Worm (Caenorhabditis elegans): ENCODE data around the gene Y37E11B.2.

Gene Y37E11B.2

DNA sequence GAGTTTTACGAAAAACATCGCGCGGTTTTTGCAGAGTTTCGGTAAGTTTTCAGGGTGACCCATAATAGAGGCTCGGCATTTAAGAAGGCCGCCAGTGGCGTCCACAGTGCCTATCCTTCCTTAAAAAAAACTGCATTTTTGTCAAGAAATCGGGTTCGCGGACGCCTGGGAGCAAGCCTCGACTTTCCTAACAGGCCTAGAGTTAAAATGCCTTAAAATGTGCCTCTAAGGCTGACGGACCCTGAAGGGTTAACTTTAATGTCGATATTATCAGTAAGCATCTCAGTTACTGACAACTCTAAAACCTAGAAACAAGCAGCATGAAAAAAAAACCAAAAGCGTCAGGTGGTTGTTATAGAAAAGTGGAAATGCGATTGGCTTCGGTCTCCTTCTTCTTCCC, 19.1 kb upstream of the Y37E11B.2 start:
- no peak for TF ChIP-seq ZK546.5 (tag; optimal IDR thresholded peaks at IDR 0.05)
- no peak for TF ChIP-seq sem-4 (tag; optimal IDR thresholded peaks at IDR 0.05)
- TF ChIP-seq lin-39 (tag; optimal IDR thresholded peaks at IDR 0.05) = no peak
- TF ChIP-seq egl-27 (tag; optimal IDR thresholded peaks at IDR 0.05) = no peak
- TF ChIP-seq elt-1 (tag; optimal IDR thresholded peaks at IDR 0.05) = no peak
- no peak for TF ChIP-seq R02D3.7 (tag; optimal IDR thresholded peaks at IDR 0.05)
- TF ChIP-seq nhr-10 (tag; optimal IDR thresholded peaks at IDR 0.05) = no peak

DNA sequence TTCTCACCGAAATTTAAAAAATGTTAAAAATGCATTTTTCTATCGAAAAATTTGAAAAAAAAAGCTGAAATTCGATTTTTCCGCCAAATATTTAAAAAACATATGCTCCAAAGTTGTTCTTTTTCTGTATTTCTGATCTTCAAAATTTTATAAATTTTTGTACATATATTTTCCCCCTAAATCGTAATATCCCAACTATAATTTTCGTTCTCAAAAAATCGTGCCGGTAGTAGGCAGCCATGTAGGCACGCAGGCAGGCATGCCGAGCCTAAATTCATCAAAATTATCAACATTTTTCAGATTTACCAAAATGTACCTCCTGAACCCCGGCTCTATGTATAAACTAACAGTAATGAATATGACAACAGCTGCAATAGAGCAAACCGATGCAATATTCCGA, 13.4 kb upstream of the Y37E11B.2 start, which contains the start of gene sre-5:
Gene sre-5 (plus strand): TSS at position 301 of the 400 bp plus-strand sequence.
- TF ChIP-seq mab-5 (tag; optimal IDR thresholded peaks at IDR 0.05) = no peak
- TF ChIP-seq alr-1 (tag; optimal IDR thresholded peaks at IDR 0.05) = no peak
- no peak for TF ChIP-seq nhr-237 (tag; optimal IDR thresholded peaks at IDR 0.05)
- no peak for TF ChIP-seq nhr-21 (tag; optimal IDR thresholded peaks at IDR 0.05)
- TF ChIP-seq skn-1 (tag; optimal IDR thresholded peaks at IDR 0.05) = no peak
- no peak for TF ChIP-seq dmd-4 (tag; optimal IDR thresholded peaks at IDR 0.05)

ce11 chrIV:3568608-3569007, 9.6 kb upstream of the Y37E11B.2 start, which contains the start of gene otpl-1:
Gene otpl-1, plus strand, starts transcription at chrIV:3568979.
- TF ChIP-seq nhr-21 (tag; optimal IDR thresholded peaks at IDR 0.05) (no peak), snpc-4 (tag; optimal IDR thresholded peaks at IDR 0.05) (peak; percentile 26)

DNA sequence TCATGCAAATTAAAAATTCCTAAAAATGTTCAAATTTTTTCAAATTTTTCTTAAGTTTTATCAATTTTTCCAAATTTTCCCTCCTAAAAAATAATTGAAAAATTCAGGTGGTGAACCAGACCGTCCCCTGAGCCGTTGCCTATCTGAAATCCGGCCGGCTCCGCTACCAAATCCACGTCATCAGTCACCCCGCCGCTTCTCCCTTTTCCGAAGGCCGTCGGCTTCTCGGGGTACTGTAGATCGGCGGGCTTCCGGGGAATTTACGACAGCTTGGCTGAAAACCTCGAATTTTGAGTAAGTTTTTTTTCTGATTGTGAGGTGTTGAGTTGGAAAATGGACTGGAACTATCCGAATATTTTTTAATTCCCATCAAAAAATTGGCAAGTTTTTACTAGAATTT, 7.6 kb upstream of the Y37E11B.2 start:
- TF ChIP-seq lin-13 (GFP tag; optimal IDR thresholded peaks at IDR 0.05) = no peak
- no peak for TF ChIP-seq dmd-4 (tag; optimal IDR thresholded peaks at IDR 0.05)
- TF ChIP-seq unc-55 (GFP tag; optimal IDR thresholded peaks at IDR 0.05) = no peak
- no peak for TF ChIP-seq zag-1 (tag; optimal IDR thresholded peaks at IDR 0.05)
- TF ChIP-seq fos-1 (tag; optimal IDR thresholded peaks at IDR 0.05) = no peak
- TF ChIP-seq sma-9 (GFP tag; optimal IDR thresholded peaks at IDR 0.05) = no peak
- no peak for TF ChIP-seq sma-9 (tag; optimal IDR thresholded peaks at IDR 0.05)
- no peak for TF ChIP-seq ceh-82 (tag; optimal IDR thresholded peaks at IDR 0.05)
- no peak for TF ChIP-seq ceh-16 (tag; optimal IDR thresholded peaks at IDR 0.05)
- TF ChIP-seq crh-2 (tag; optimal IDR thresholded peaks at IDR 0.05) = no peak
- no peak for TF ChIP-seq nhr-21 (tag; optimal IDR thresholded peaks at IDR 0.05)

- TF ChIP-seq unc-62 (GFP tag; optimal IDR thresholded peaks at IDR 0.05) = no peak
- no peak for TF ChIP-seq unc-39 (tag; optimal IDR thresholded peaks at IDR 0.05)
- no peak for TF ChIP-seq skn-1 (tag; optimal IDR thresholded peaks at IDR 0.05)
- no peak for TF ChIP-seq nhr-23 (tag; optimal IDR thresholded peaks at IDR 0.05)
- no peak for TF ChIP-seq nhr-11 (tag; optimal IDR thresholded peaks at IDR 0.05)
- no peak for TF ChIP-seq ceh-82 (tag; optimal IDR thresholded peaks at IDR 0.05)
- TF ChIP-seq F13H6.1 (tag; optimal IDR thresholded peaks at IDR 0.05) = no peak
- no peak for TF ChIP-seq sma-9 (GFP tag; optimal IDR thresholded peaks at IDR 0.05)
- TF ChIP-seq sma-9 (tag; optimal IDR thresholded peaks at IDR 0.05) = no peak
- no peak for TF ChIP-seq nhr-12 (tag; optimal IDR thresholded peaks at IDR 0.05)
- TF ChIP-seq C34F6.9 (tag; optimal IDR thresholded peaks at IDR 0.05) = no peak
- TF ChIP-seq nhr-77 (tag; optimal IDR thresholded peaks at IDR 0.05) = no peak
- TF ChIP-seq crh-2 (tag; optimal IDR thresholded peaks at IDR 0.05) = no peak
- no peak for TF ChIP-seq sem-4 (tag; optimal IDR thresholded peaks at IDR 0.05)
- no peak for TF ChIP-seq ZK546.5 (tag; optimal IDR thresholded peaks at IDR 0.05)
- no peak for TF ChIP-seq unc-55 (GFP tag; optimal IDR thresholded peaks at IDR 0.05)
- no peak for TF ChIP-seq nhr-21 (tag; optimal IDR thresholded peaks at IDR 0.05)
- no peak for TF ChIP-seq zag-1 (tag; optimal IDR thresholded peaks at IDR 0.05)
- TF ChIP-seq nhr-10 (tag; optimal IDR thresholded peaks at IDR 0.05) = no peak
- TF ChIP-seq ztf-1 (GFP tag; conservative IDR thresholded peaks at IDR 0.05) = no peak
Observed at ce11 chrIV:3578667-3579066, 412 bp downstream of the Y37E11B.2 start.

DNA sequence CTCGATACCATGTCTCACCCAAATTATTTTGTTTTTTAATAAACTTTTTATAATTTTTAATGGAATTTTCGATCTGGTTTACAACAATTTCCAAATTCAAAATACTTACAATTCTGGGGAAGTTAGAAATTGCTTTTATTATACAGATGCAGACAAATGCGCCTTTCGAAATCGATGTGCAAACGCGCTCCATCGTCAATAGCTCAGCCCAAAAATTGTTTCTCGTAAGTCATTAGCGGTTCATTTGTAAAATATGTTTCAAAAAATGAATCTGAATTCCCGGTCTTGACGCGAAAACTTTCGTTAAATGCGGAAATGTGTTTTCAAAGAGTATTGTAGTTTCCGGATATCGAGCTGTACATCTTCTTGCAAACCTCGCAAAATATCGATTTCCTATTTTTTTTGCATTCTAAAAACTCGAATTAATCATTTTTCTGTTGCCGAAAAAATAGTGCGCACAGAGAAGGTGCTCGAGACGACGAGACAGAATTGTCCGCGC, 1.3 kb downstream of the Y37E11B.2 start, which contains the start of gene Y37E11B.1:
Gene Y37E11B.1 (plus strand): TSS at position 145 of the 499 bp plus-strand sequence.
- TF ChIP-seq lin-39 (tag; optimal IDR thresholded peaks at IDR 0.05) (no peak), skn-1 (tag; optimal IDR thresholded peaks at IDR 0.05) (no peak), unc-55 (GFP tag; optimal IDR thresholded peaks at IDR 0.05) (peak; percentile 48), nhr-21 (tag; optimal IDR thresholded peaks at IDR 0.05) (no peak), nhr-129 (tag; optimal IDR thresholded peaks at IDR 0.05) (peak; percentile 15), sem-4 (tag; optimal IDR thresholded peaks at IDR 0.05) (peak; percentile 8), ceh-82 (tag; optimal IDR thresholded peaks at IDR 0.05) (no peak), lsy-2 (tag; optimal IDR thresholded peaks at IDR 0.05) (peak in 1 of 2 experiments; percentile 34), ama-1 (optimal IDR thresholded peaks at IDR 0.05) (no peak), C34F6.9 (tag; optimal IDR thresholded peaks at IDR 0.05) (peak; percentile 10), ztf-1 (GFP tag; conservative IDR thresholded peaks at IDR 0.05) (no peak), nhr-237 (tag; optimal IDR thresholded peaks at IDR 0.05) (no peak), unc-62 (GFP tag; optimal IDR thresholded peaks at IDR 0.05) (no peak), sma-9 (GFP tag; optimal IDR thresholded peaks at IDR 0.05) (no peak), sma-9 (tag; optimal IDR thresholded peaks at IDR 0.05) (no peak)
